Fruit fly (Drosophila melanogaster): ENCODE results near the gene eIF4E1.
A peak's percentile ranks its signal among the peaks of the same experiment; 100 is the strongest.

The eIF4E1 gene

DNA sequence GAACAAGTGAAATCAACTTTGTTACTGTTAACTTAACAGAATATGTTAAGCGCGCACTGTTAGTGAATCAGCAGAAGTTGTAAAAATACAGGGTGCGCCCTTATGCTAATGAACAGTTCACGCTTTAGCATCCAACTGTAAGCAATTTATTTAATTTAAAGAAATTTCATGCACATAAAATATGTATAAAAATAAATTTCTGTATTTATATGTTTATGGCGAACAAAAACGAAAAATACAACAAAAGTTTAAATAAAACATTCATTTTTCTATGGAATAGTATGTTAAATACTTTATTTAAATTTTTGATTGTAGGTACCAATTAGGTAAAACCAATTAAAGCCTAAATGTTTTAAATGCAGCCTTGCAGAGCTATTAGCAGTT, 22.3 kb upstream of the eIF4E1 start (continued):
- TF ChIP-seq nom (GFP tag; optimal IDR thresholded peaks at IDR 0.05) (peak; percentile 6), run (tag; optimal IDR thresholded peaks at IDR 0.05) (no peak), cas (GFP tag; IDR thresholded peaks at IDR 0.05) (no peak), CG12659 (GFP tag; optimal IDR thresholded peaks at IDR 0.05) (peak; percentile 6), CG17568 (GFP tag; optimal IDR thresholded peaks at IDR 0.05) (peak; percentile 42), CG30431 (GFP tag; optimal IDR thresholded peaks at IDR 0.05) (no peak), Ravus (GFP tag; IDR thresholded peaks at IDR 0.05) (no peak), al (GFP tag; IDR thresholded peaks at IDR 0.05) (no peak), vnd (GFP tag; IDR thresholded peaks at IDR 0.05; ENCODE audit: partially characterized antibody) (no peak), CG6854 (GFP tag; optimal IDR thresholded peaks at IDR 0.05) (peak; percentile 18), Tbp (GFP tag; optimal IDR thresholded peaks at IDR 0.05) (no peak), D19A (tag; optimal IDR thresholded peaks at IDR 0.05) (peak; percentile 51), Nf-YB (GFP tag; optimal IDR thresholded peaks at IDR 0.05) (no peak), Pdp1 (GFP tag; optimal IDR thresholded peaks at IDR 0.05) (no peak), vfl (GFP tag; optimal IDR thresholded peaks at IDR 0.05) (no peak), CG14860 (GFP tag; IDR thresholded peaks at IDR 0.05; ENCODE audit: partially characterized antibody) (no peak), CG12071 (GFP tag; optimal IDR thresholded peaks at IDR 0.05) (peak; percentile 5), aop (GFP tag; IDR thresholded peaks at IDR 0.05) (no peak), CHES-1-like (GFP tag; optimal IDR thresholded peaks at IDR 0.05) (no peak), CG8281 (tag; optimal IDR thresholded peaks at IDR 0.05) (no peak), lola (GFP tag; optimal IDR thresholded peaks at IDR 0.05) (peak in 1 of 3 experiments; percentile 7), crc (GFP tag; optimal IDR thresholded peaks at IDR 0.05) (no peak), CG14441 (GFP tag; IDR thresholded peaks at IDR 0.05) (no peak), en (GFP tag; optimal IDR thresholded peaks at IDR 0.05) (no peak), CG12104 (GFP tag; optimal IDR thresholded peaks at IDR 0.05) (no peak), CG10979 (tag; optimal IDR thresholded peaks at IDR 0.05) (peak; percentile 21), Bteb2 (GFP tag; optimal IDR thresholded peaks at IDR 0.05) (no peak), Hr51 (GFP tag; optimal IDR thresholded peaks at IDR 0.05) (peak in 1 of 2 experiments; percentile 71), Six4 (GFP tag; optimal IDR thresholded peaks at IDR 0.05) (no peak), CG6683 (GFP tag; optimal IDR thresholded peaks at IDR 0.05) (peak; percentile 33), Camta (GFP tag; optimal IDR thresholded peaks at IDR 0.05) (no peak), CG2889 (GFP tag; IDR thresholded peaks at IDR 0.05) (no peak), CG13123 (GFP tag; optimal IDR thresholded peaks at IDR 0.05) (no peak), CG17359 (tag; optimal IDR thresholded peaks at IDR 0.05) (peak; percentile 35), CG11560 (tag; IDR thresholded peaks at IDR 0.05) (no peak), CG18619 (GFP tag; optimal IDR thresholded peaks at IDR 0.05) (no peak), CG8089 (GFP tag; optimal IDR thresholded peaks at IDR 0.05) (no peak), Xrp1 (GFP tag; IDR thresholded peaks at IDR 0.05) (0 out of 2 replicates have a peak, but pooled peaks have one; percentile 21), CG11504 (tag; optimal IDR thresholded peaks at IDR 0.05) (peak; percentile 64), nau (GFP tag; optimal IDR thresholded peaks at IDR 0.05) (no peak), cato (GFP tag; optimal IDR thresholded peaks at IDR 0.05; ENCODE audit: borderline replicate concordance) (no peak), Hmx (GFP tag; optimal IDR thresholded peaks at IDR 0.05) (peak; percentile 1), Hsf (GFP tag; optimal IDR thresholded peaks at IDR 0.05) (no peak), sens (GFP tag) (peak; percentile 74), Deaf1 (tag; optimal IDR thresholded peaks at IDR 0.05) (peak; percentile 14), odd (GFP tag; optimal IDR thresholded peaks at IDR 0.05) (peak; percentile 42), Awh (GFP tag; IDR thresholded peaks at IDR 0.05) (no peak), CG6254 (GFP tag; optimal IDR thresholded peaks at IDR 0.05) (peak; percentile 1), Eip74EF (GFP tag; optimal IDR thresholded peaks at IDR 0.05) (no peak), CG2712 (tag; optimal IDR thresholded peaks at IDR 0.05) (peak; percentile 57), CG9876 (GFP tag; optimal IDR thresholded peaks at IDR 0.05) (no peak)
